Worm (Caenorhabditis elegans): ENCODE results near the gene dpf-1.

dpf-1 gene

ce11 chrV:15471029-15471428 is at the start of gene dpf-1:
Gene dpf-1, plus strand, starts transcription at chrV:15471329.
- no peak for TF ChIP-seq nhr-2 (tag; optimal IDR thresholded peaks at IDR 0.05)
- TF ChIP-seq blmp-1 (tag; optimal IDR thresholded peaks at IDR 0.05) = no peak
- no peak for TF ChIP-seq sptf-1 (tag; optimal IDR thresholded peaks at IDR 0.05)
- TF ChIP-seq nhr-28 (tag; optimal IDR thresholded peaks at IDR 0.05) = no peak
- no peak for TF ChIP-seq drap-1 (GFP tag; optimal IDR thresholded peaks at IDR 0.05)
- no peak for TF ChIP-seq sem-2 (GFP tag; optimal IDR thresholded peaks at IDR 0.05)
- TF ChIP-seq pha-4 (tag; optimal IDR thresholded peaks at IDR 0.05) = no peak
- no peak for TF ChIP-seq elt-1 (tag; optimal IDR thresholded peaks at IDR 0.05; ENCODE audit: borderline replicate concordance, insufficient read depth)
- TF ChIP-seq hlh-1 (tag; optimal IDR thresholded peaks at IDR 0.05) = no peak
- TF ChIP-seq lin-13 (tag; optimal IDR thresholded peaks at IDR 0.05) = no peak
- no peak for TF ChIP-seq snpc-4 (tag; optimal IDR thresholded peaks at IDR 0.05)
- no peak for TF ChIP-seq lsy-2 (tag; optimal IDR thresholded peaks at IDR 0.05)
- TF ChIP-seq ceh-43 (GFP tag; optimal IDR thresholded peaks at IDR 0.05) = no peak
- TF ChIP-seq nhr-76 (tag; optimal IDR thresholded peaks at IDR 0.05) = no peak
- TF ChIP-seq ceh-39 (tag; optimal IDR thresholded peaks at IDR 0.05) = no peak

DNA sequence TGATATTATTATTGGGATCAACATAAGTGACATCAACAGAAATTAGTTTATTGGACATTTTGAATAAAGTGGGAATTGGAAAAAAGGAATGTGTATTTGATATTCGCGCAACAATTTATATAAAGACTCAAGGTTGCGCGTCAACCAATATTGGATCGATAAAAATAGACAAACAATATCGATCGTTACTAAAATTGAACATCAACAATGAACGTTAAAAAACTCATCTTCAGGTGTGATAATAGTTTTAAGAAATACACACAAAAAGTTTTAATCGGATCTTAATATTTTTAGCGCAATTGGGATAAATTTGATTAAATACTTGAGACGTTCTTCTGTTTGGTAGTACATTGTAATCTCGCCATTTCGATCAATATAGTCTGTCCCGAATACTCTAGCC is 47.5 kb upstream of the dpf-1 start, which contains the start of gene fbxa-104:
Gene fbxa-104 (minus strand): TSS at position 83 of the 400 bp plus-strand sequence.
- TF ChIP-seq elt-3 (tag; optimal IDR thresholded peaks at IDR 0.05) = no peak
- no peak for TF ChIP-seq ceh-83 (GFP tag; optimal IDR thresholded peaks at IDR 0.05)
- TF ChIP-seq lin-32 (GFP tag; optimal IDR thresholded peaks at IDR 0.05) = no peak
- no peak for TF ChIP-seq sptf-1 (tag; optimal IDR thresholded peaks at IDR 0.05)
- no peak for TF ChIP-seq unc-120 (tag; optimal IDR thresholded peaks at IDR 0.05; ENCODE audit: poor library complexity, severe bottlenecking)
- no peak for TF ChIP-seq nhr-2 (tag; optimal IDR thresholded peaks at IDR 0.05)

DNA sequence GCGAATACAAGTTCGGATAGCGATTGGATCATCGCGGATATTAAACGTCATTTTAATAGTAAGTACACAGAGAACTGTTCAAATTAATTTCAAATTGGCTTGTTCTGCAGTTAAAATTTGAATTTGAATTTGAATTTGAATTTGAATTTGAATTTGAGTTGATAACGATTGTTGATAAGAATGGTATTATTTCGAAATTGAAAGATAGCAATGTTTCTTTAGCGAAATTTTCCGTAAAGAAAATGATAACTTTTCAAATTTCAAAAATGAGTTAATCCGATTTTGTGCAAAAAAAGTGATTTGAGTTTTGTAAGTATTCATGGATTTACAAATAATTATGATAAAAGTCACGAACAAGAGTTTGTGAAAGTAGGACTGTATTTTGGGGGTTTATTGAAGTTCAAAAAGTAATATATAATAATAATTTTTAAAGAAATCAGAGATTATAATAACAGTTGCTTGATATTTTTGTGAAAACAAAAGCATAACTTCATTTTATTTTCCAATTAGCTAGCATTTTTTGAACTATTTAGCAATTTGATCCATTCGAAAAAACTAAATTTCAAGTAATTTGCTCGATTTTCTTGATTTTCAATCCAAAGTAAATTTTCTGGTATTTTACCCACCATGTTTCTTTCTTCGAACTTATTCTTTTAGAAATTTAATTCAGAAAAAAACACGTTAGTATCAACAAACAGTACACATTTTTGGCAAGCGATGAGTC is 45.6 kb upstream of the dpf-1 start, which contains the start of gene Y36E3A.2:
Gene Y36E3A.2 (plus strand): TSS at position 674 of the 724 bp plus-strand sequence.
- TF ChIP-seq elt-1 (tag; optimal IDR thresholded peaks at IDR 0.05; ENCODE audit: borderline replicate concordance, insufficient read depth) = no peak
- TF ChIP-seq lin-32 (GFP tag; optimal IDR thresholded peaks at IDR 0.05) = no peak
- no peak for TF ChIP-seq M03D4.4 (tag; optimal IDR thresholded peaks at IDR 0.05)
- no peak for TF ChIP-seq flh-1 (GFP tag; optimal IDR thresholded peaks at IDR 0.05)
- no peak for TF ChIP-seq ceh-43 (GFP tag; optimal IDR thresholded peaks at IDR 0.05)
- no peak for TF ChIP-seq mab-5 (tag; optimal IDR thresholded peaks at IDR 0.05)
- TF ChIP-seq blmp-1 (tag; optimal IDR thresholded peaks at IDR 0.05) = no peak
- no peak for TF ChIP-seq unc-120 (tag; optimal IDR thresholded peaks at IDR 0.05; ENCODE audit: poor library complexity, severe bottlenecking)
- no peak for TF ChIP-seq ham-2 (GFP tag; optimal IDR thresholded peaks at IDR 0.05)

DNA sequence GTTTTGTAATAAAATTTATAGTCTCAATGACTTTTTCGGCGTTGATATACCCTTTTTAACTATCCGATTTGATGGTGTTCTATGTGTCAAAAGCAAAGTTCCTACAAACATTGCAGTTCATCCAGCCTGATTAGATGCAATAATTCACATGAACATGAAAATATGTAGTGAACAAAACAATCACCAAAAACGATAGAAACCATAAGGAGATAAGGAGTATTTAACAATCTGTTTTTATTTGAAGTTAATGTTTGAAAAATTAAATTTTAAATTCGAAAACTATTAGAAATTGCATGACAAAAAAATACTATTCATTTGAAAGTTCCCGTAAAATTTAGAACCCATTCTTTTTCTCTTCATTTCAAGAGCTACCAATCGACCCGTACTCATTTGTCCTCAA is 44.2 kb upstream of the dpf-1 start, which contains the start of gene fbxa-209:
Gene fbxa-209 (minus strand): TSS at position 101 of the 400 bp plus-strand sequence.
- no peak for TF ChIP-seq ceh-83 (GFP tag; optimal IDR thresholded peaks at IDR 0.05)
- TF ChIP-seq zip-8 (tag; optimal IDR thresholded peaks at IDR 0.05) = no peak
- TF ChIP-seq ces-1 (GFP tag; optimal IDR thresholded peaks at IDR 0.05) = no peak
- no peak for TF ChIP-seq mls-2 (tag; optimal IDR thresholded peaks at IDR 0.05)
- no peak for TF ChIP-seq nhr-76 (tag; optimal IDR thresholded peaks at IDR 0.05)
- TF ChIP-seq blmp-1 (tag; optimal IDR thresholded peaks at IDR 0.05) = no peak
- no peak for TF ChIP-seq ztf-11 (tag; optimal IDR thresholded peaks at IDR 0.05)
- TF ChIP-seq sptf-1 (tag; optimal IDR thresholded peaks at IDR 0.05) = no peak
- no peak for TF ChIP-seq lsy-2 (tag; optimal IDR thresholded peaks at IDR 0.05)
- TF ChIP-seq mab-5 (tag; optimal IDR thresholded peaks at IDR 0.05) = no peak
- no peak for TF ChIP-seq bed-3 (GFP tag; optimal IDR thresholded peaks at IDR 0.05)
- no peak for TF ChIP-seq M03D4.4 (tag; optimal IDR thresholded peaks at IDR 0.05)
- TF ChIP-seq cnd-1 (tag; optimal IDR thresholded peaks at IDR 0.05) = no peak
- TF ChIP-seq unc-120 (tag; optimal IDR thresholded peaks at IDR 0.05; ENCODE audit: poor library complexity, severe bottlenecking) = no peak
- TF ChIP-seq ham-2 (GFP tag; optimal IDR thresholded peaks at IDR 0.05) = no peak
- no peak for TF ChIP-seq lin-32 (GFP tag; optimal IDR thresholded peaks at IDR 0.05)
- TF ChIP-seq mep-1 (tag; optimal IDR thresholded peaks at IDR 0.05) = no peak
- TF ChIP-seq unc-39 (tag; optimal IDR thresholded peaks at IDR 0.05) = no peak
- no peak for TF ChIP-seq pha-4 (tag; optimal IDR thresholded peaks at IDR 0.05)
- no peak for TF ChIP-seq hlh-1 (tag; optimal IDR thresholded peaks at IDR 0.05)
